Fruit fly (Drosophila melanogaster): Measurements from ENCODE around the gene CG8209.

CG8209 gene

dm6 chr3L:7935933-7936494, 40.2 kb upstream of the CG8209 start, which contains the start of the genes syd and Srp9 (continued):
- TF ChIP-seq luna (GFP tag; optimal IDR thresholded peaks at IDR 0.05), result no peak
- peak; percentile 25 for TF ChIP-seq lbe (GFP tag; optimal IDR thresholded peaks at IDR 0.05)
- TF ChIP-seq CG10267 (tag; optimal IDR thresholded peaks at IDR 0.05), result peak; percentile 59
- TF ChIP-seq CG4360 (GFP tag; IDR thresholded peaks at IDR 0.05), result peak; percentile 59
- TF ChIP-seq Sry-β (GFP tag; optimal IDR thresholded peaks at IDR 0.05), result peak; percentile 1
- peak; percentile 58 for TF ChIP-seq BEAF-32 (GFP tag; optimal IDR thresholded peaks at IDR 0.05)
- TF ChIP-seq Adf1 (GFP tag; IDR thresholded peaks at IDR 0.05), result 0 out of 2 replicates have a peak, but pooled peaks have one; percentile 13
- TF ChIP-seq CG8924 (tag; optimal IDR thresholded peaks at IDR 0.05), result peak; percentile 65
- TF ChIP-seq CG17829 (tag; optimal IDR thresholded peaks at IDR 0.05), result peak; percentile 31
- peak; percentile 57 for TF ChIP-seq cg (GFP tag; optimal IDR thresholded peaks at IDR 0.05)
- TF ChIP-seq D19A (tag; optimal IDR thresholded peaks at IDR 0.05), result no peak
- no peak for TF ChIP-seq jumu (GFP tag; optimal IDR thresholded peaks at IDR 0.05)
- TF ChIP-seq CG15696 (tag; optimal IDR thresholded peaks at IDR 0.05), result no peak
- peak; percentile 6 for TF ChIP-seq CG12299 (tag; optimal IDR thresholded peaks at IDR 0.05)
- TF ChIP-seq Dll (GFP tag; IDR thresholded peaks at IDR 0.05; ENCODE audit: partially characterized antibody), result peak; percentile 56; the same call in 1 of the 4 replicates
- peak; percentile 75 for TF ChIP-seq gfzf (GFP tag; optimal IDR thresholded peaks at IDR 0.05)
- TF ChIP-seq CG15514 (GFP tag; optimal IDR thresholded peaks at IDR 0.05), result peak; percentile 45
- peak; percentile 33 for TF ChIP-seq CG6254 (GFP tag; optimal IDR thresholded peaks at IDR 0.05)
- TF ChIP-seq Dref (GFP tag; IDR thresholded peaks at IDR 0.05), result peak; percentile 66
- peak; percentile 49; the same call in 1 of the 2 replicates for TF ChIP-seq klu (GFP tag; IDR thresholded peaks at IDR 0.05)
- peak; percentile 36 for TF ChIP-seq exex (tag; optimal IDR thresholded peaks at IDR 0.05)
- peak; percentile 39 for TF ChIP-seq Dp (GFP tag; optimal IDR thresholded peaks at IDR 0.05)
- TF ChIP-seq Stat92E (GFP tag; optimal IDR thresholded peaks at IDR 0.05), result peak in 1 of 3 experiments; percentile 48
- peak; percentile 6 for TF ChIP-seq Lhr (GFP tag; optimal IDR thresholded peaks at IDR 0.05)
- no peak for TF ChIP-seq hbn (GFP tag; IDR thresholded peaks at IDR 0.05; ENCODE audit: partially characterized antibody)
- TF ChIP-seq crp (GFP tag; optimal IDR thresholded peaks at IDR 0.05), result peak; percentile 16 to 84
- peak; percentile 38 for TF ChIP-seq Ets97D (GFP tag; optimal IDR thresholded peaks at IDR 0.05)

- TF ChIP-seq Hr78 (GFP tag; optimal IDR thresholded peaks at IDR 0.05) (peak in 1 of 2 experiments; percentile 24), Six4 (GFP tag; optimal IDR thresholded peaks at IDR 0.05) (no peak), dysf (GFP tag; IDR thresholded peaks at IDR 0.05) (no peak), H2.0 (GFP tag; IDR thresholded peaks at IDR 0.05) (no peak), Sox102F (GFP tag; optimal IDR thresholded peaks at IDR 0.05) (no peak), disco-r (GFP tag; optimal IDR thresholded peaks at IDR 0.05) (no peak), Hsf (GFP tag; optimal IDR thresholded peaks at IDR 0.05) (no peak), CG2678 (tag; optimal IDR thresholded peaks at IDR 0.05) (peak; percentile 36), CG6254 (GFP tag; optimal IDR thresholded peaks at IDR 0.05) (peak; percentile 21), Vsx1 (GFP tag; optimal IDR thresholded peaks at IDR 0.05) (peak; percentile 94), CG17361 (GFP tag; IDR thresholded peaks at IDR 0.05) (peak; percentile 23; the same call in 1 of the 3 replicates), TFAM (GFP tag; optimal IDR thresholded peaks at IDR 0.05) (no peak), hb (GFP tag; IDR thresholded peaks at IDR 0.05; ENCODE audit: partially characterized antibody) (no peak), Antp (GFP tag; optimal IDR thresholded peaks at IDR 0.05) (no peak), klu (GFP tag; IDR thresholded peaks at IDR 0.05) (no peak), CG11247 (GFP tag; IDR thresholded peaks at IDR 0.05) (no peak), CG6654 (GFP tag; optimal IDR thresholded peaks at IDR 0.05) (no peak), CG10979 (tag; optimal IDR thresholded peaks at IDR 0.05) (no peak), gem (tag; optimal IDR thresholded peaks at IDR 0.05) (no peak), CG6854 (GFP tag; optimal IDR thresholded peaks at IDR 0.05) (no peak), CG3726 (GFP tag; IDR thresholded peaks at IDR 0.05) (no peak), Bgb (GFP tag; IDR thresholded peaks at IDR 0.05; ENCODE audit: partially characterized antibody) (no peak), peb (GFP tag; IDR thresholded peaks at IDR 0.05) (no peak), CG17328 (GFP tag; IDR thresholded peaks at IDR 0.05) (no peak)
Measured at dm6 chr3L:7938638-7939037, 37.6 kb upstream of the CG8209 start.
